Fruit fly (Drosophila melanogaster) whole organism, embryonic: ENCODE results near the gene CG33490.

ENCODE experiments used
- Atf-2 ChIP-seq: fragments of 200-800 bp; sonication (Bioruptor generic); optimal IDR thresholded peaks from 2 replicates; lab custom pipeline; 2016; ENCODE audit warnings: missing biosample characterization, missing genetic modification characterization
- C15 ChIP-seq: fragments of 200-800 bp; sonication (Bioruptor generic); IDR thresholded peaks from 3 replicates; pipeline ENCODE4 v1.3.6; 2022; ENCODE audit warnings: missing biosample characterization, missing genetic modification characterization
- CG10959 ChIP-seq: fragments of 200-800 bp; sonication (Bioruptor generic); IDR thresholded peaks from 2 replicates; pipeline ENCODE4 v1.3.6; 2022; ENCODE audit warnings: missing biosample characterization, missing genetic modification characterization
- CG11456 ChIP-seq: fragments of 200-800 bp; sonication (Bioruptor generic); IDR thresholded peaks from 3 replicates; pipeline ENCODE4 v1.3.6; 2022; ENCODE audit warnings: missing biosample characterization, missing genetic modification characterization
- CG11560 ChIP-seq: fragments of 200-800 bp; sonication (Bioruptor generic); IDR thresholded peaks from 3 replicates; pipeline ENCODE4 v1.3.6; 2022; ENCODE audit warnings: missing biosample characterization, missing genetic modification characterization
- CG11696 ChIP-seq: fragments of 200-800 bp; sonication (Bioruptor generic); IDR thresholded peaks from 2 replicates; pipeline ENCODE4 v1.3.6; 2022; ENCODE audit warnings: missing biosample characterization, missing genetic modification characterization
- CG12769 ChIP-seq: fragments of 200-800 bp; sonication (Bioruptor generic); optimal IDR thresholded peaks from 2 replicates; lab custom pipeline; 2019; ENCODE audit warnings: missing biosample characterization, mild to moderate bottlenecking, missing genetic modification characterization, moderate library complexity
- CG32532 ChIP-seq: fragments of 200-800 bp; sonication (Bioruptor generic); IDR thresholded peaks from 2 replicates; pipeline ENCODE4 v1.3.6; 2022; ENCODE audit warnings: missing biosample characterization, missing genetic modification characterization
- CG3847 ChIP-seq: fragments of 200-800 bp; sonication (Bioruptor generic); IDR thresholded peaks from 2 replicates; pipeline ENCODE4 v1.3.6; 2022; ENCODE audit warnings: missing biosample characterization, missing genetic modification characterization
- CG7745 ChIP-seq: fragments of 200-800 bp; sonication (Bioruptor generic); optimal IDR thresholded peaks from 2 replicates; lab custom pipeline; 2018; ENCODE audit warnings: missing biosample characterization, mild to moderate bottlenecking, missing genetic modification characterization, moderate library complexity
- CG8290 ChIP-seq, 3 experiments: fragments of 200-800 bp; sonication (Bioruptor generic); optimal IDR thresholded peaks; 2 replicates each; lab custom pipeline; 2016 to 2019; ENCODE audit warnings: missing biosample characterization in 3 of 3, missing genetic modification characterization in 3 of 3, mild to moderate bottlenecking in 2 of 3, moderate library complexity in 1 of 3
- CG8765 ChIP-seq: fragments of 200-800 bp; sonication (Bioruptor generic); IDR thresholded peaks from 2 replicates; pipeline ENCODE4 v1.3.6; 2022; ENCODE audit warnings: missing biosample characterization, missing genetic modification characterization
- CG9932 ChIP-seq: fragments of 200-800 bp; sonication (Bioruptor generic); IDR thresholded peaks from 2 replicates; pipeline ENCODE4 v1.3.6; 2022; ENCODE audit warnings: missing biosample characterization, missing genetic modification characterization
- Dbx ChIP-seq: fragments of 200-800 bp; sonication (Bioruptor generic); IDR thresholded peaks from 3 replicates; pipeline ENCODE4 v1.3.6; 2022; ENCODE audit warnings: missing biosample characterization, missing genetic modification characterization
- Deaf1 ChIP-seq: fragments of 200-800 bp; optimal IDR thresholded peaks from 3 replicates; lab custom pipeline; 2019; ENCODE audit warnings: missing biosample characterization, mild to moderate bottlenecking, missing genetic modification characterization, moderate library complexity
- Dek ChIP-seq: fragments of 200-800 bp; sonication (Bioruptor generic); optimal IDR thresholded peaks from 3 replicates; lab custom pipeline; 2019; ENCODE audit warnings: missing biosample characterization, mild to moderate bottlenecking, missing genetic modification characterization, moderate library complexity
- Hr78 ChIP-seq, 2 experiments: fragments of 200-800 bp in 1 of 2; fragments of >200 bp in 1 of 2; sonication (Bioruptor generic) in 1 of 2; optimal IDR thresholded peaks; 2 replicates each; lab custom pipeline; 2017 to 2019; ENCODE audit warnings: missing biosample characterization in 2 of 2, missing genetic modification characterization in 2 of 2, mild to moderate bottlenecking in 1 of 2, moderate library complexity in 1 of 2
- Meics ChIP-seq: fragments of 200-800 bp; sonication (Bioruptor generic); optimal IDR thresholded peaks from 2 replicates; lab custom pipeline; 2017; ENCODE audit warnings: missing biosample characterization, mild to moderate bottlenecking, missing genetic modification characterization
- NFAT ChIP-seq: fragments of 200-800 bp; sonication (Bioruptor generic); IDR thresholded peaks from 2 replicates; pipeline ENCODE4 v1.3.6; 2022; ENCODE audit warnings: missing biosample characterization, missing genetic modification characterization
- Ptx1 ChIP-seq: fragments of 200-800 bp; sonication (Bioruptor generic); IDR thresholded peaks from 2 replicates; pipeline ENCODE4 v1.3.6; 2022; ENCODE audit warnings: missing biosample characterization, missing genetic modification characterization
- Rfx ChIP-seq: fragments of 200-800 bp; sonication (Bioruptor generic); IDR thresholded peaks from 2 replicates; pipeline ENCODE4 v1.3.6; 2022; ENCODE audit warnings: missing biosample characterization, missing genetic modification characterization
- Sry-β ChIP-seq: fragments of 200-800 bp; sonication (Bioruptor generic); optimal IDR thresholded peaks from 2 replicates; lab custom pipeline; 2018; ENCODE audit warnings: missing biosample characterization, mild to moderate bottlenecking, missing genetic modification characterization, moderate library complexity
- Vsx1 ChIP-seq: fragments of 200-800 bp; sonication (Bioruptor generic); optimal IDR thresholded peaks from 2 replicates; lab custom pipeline; 2017; ENCODE audit warnings: missing biosample characterization, mild to moderate bottlenecking, missing genetic modification characterization, missing genetic modification reagents
- amos ChIP-seq: fragments of 200-800 bp; sonication (Bioruptor generic); IDR thresholded peaks from 2 replicates; pipeline ENCODE4 v1.3.6; 2022; ENCODE audit warnings: missing biosample characterization, missing genetic modification characterization; ENCODE audit not compliant: partially characterized antibody
- caup ChIP-seq: fragments of 200-800 bp; sonication (Bioruptor generic); optimal IDR thresholded peaks from 3 replicates; lab custom pipeline; 2017; ENCODE audit warnings: missing biosample characterization, mild to moderate bottlenecking, missing genetic modification characterization, moderate library complexity; ENCODE audit not compliant: severe bottlenecking
- dpn ChIP-seq, 2 experiments: fragments of 200-800 bp; sonication (Bioruptor generic); optimal IDR thresholded peaks; 3 replicates each; lab custom pipeline; 2016; ENCODE audit warnings: missing biosample characterization in 2 of 2, missing genetic modification characterization in 2 of 2
- dysf ChIP-seq: fragments of 200-800 bp; sonication (Bioruptor generic); IDR thresholded peaks from 3 replicates; pipeline ENCODE4 v1.3.6; 2022; ENCODE audit warnings: missing biosample characterization, missing genetic modification characterization
- fd3F ChIP-seq: fragments of 200-800 bp; sonication (Bioruptor generic); optimal IDR thresholded peaks from 2 replicates; lab custom pipeline; 2018; ENCODE audit warnings: missing biosample characterization, mild to moderate bottlenecking, missing genetic modification characterization, moderate library complexity
- fd96Cb ChIP-seq: fragments of 200-800 bp; sonication (Bioruptor generic); optimal IDR thresholded peaks from 2 replicates; lab custom pipeline; 2018; ENCODE audit warnings: missing biosample characterization, mild to moderate bottlenecking, missing genetic modification characterization, moderate library complexity
- ftz-f1 ChIP-seq: fragments of 200-800 bp; sonication (Bioruptor generic); optimal IDR thresholded peaks from 2 replicates; lab custom pipeline; 2016; ENCODE audit warnings: missing biosample characterization, missing genetic modification characterization
- gro ChIP-seq: fragments of 200-800 bp; sonication (Bioruptor generic); optimal IDR thresholded peaks from 2 replicates; lab custom pipeline; 2016; ENCODE audit warnings: missing biosample characterization, missing genetic modification characterization
- hb ChIP-seq: fragments of 200-800 bp; sonication (Bioruptor generic); IDR thresholded peaks from 3 replicates; pipeline ENCODE4 v1.3.6; 2022; ENCODE audit warnings: missing biosample characterization, missing genetic modification characterization; ENCODE audit not compliant: partially characterized antibody
- her ChIP-seq: fragments of 200-800 bp; sonication (Bioruptor generic); optimal IDR thresholded peaks from 2 replicates; lab custom pipeline; 2016; ENCODE audit warnings: missing biosample characterization, missing genetic modification characterization
- ind ChIP-seq: fragments of 200-800 bp; sonication (Bioruptor generic); optimal IDR thresholded peaks from 3 replicates; lab custom pipeline; 2016; ENCODE audit warnings: missing biosample characterization, missing genetic modification characterization
- klu ChIP-seq: fragments of 200-800 bp; sonication (Bioruptor generic); IDR thresholded peaks from 2 replicates; pipeline ENCODE4 v1.3.6; 2022; ENCODE audit warnings: missing biosample characterization, missing genetic modification characterization
- kni ChIP-seq: fragments of 200-800 bp; sonication (Bioruptor generic); optimal IDR thresholded peaks from 3 replicates; lab custom pipeline; 2017; ENCODE audit warnings: mild to moderate bottlenecking, missing biosample characterization, missing genetic modification reagents, missing genetic modification characterization
- knrl ChIP-seq: fragments of 200-800 bp; sonication (Bioruptor generic); IDR thresholded peaks from 3 replicates; pipeline ENCODE4 v1.3.6; 2022; ENCODE audit warnings: missing biosample characterization, missing genetic modification characterization; ENCODE audit not compliant: partially characterized antibody
- lab ChIP-seq: fragments of 200-800 bp; sonication (Bioruptor generic); optimal IDR thresholded peaks from 3 replicates; lab custom pipeline; 2017; ENCODE audit warnings: missing biosample characterization, missing genetic modification characterization, mild to moderate bottlenecking, moderate library complexity, missing genetic modification reagents
- mam ChIP-seq: fragments of 200-800 bp; sonication (Bioruptor generic); optimal IDR thresholded peaks from 3 replicates; lab custom pipeline; 2016; ENCODE audit warnings: missing biosample characterization, missing genetic modification characterization
- pros ChIP-seq: fragments of 200-800 bp; sonication (Bioruptor generic); optimal IDR thresholded peaks from 3 replicates; lab custom pipeline; 2019; ENCODE audit warnings: missing biosample characterization, mild to moderate bottlenecking, missing genetic modification characterization, moderate library complexity
- pum ChIP-seq: fragments of 200-800 bp; sonication (Bioruptor generic); optimal IDR thresholded peaks from 2 replicates; lab custom pipeline; 2016; ENCODE audit warnings: missing biosample characterization, missing genetic modification characterization
- sc ChIP-seq, 3 experiments: fragments of >200 bp in 2 of 3; fragments of 200-800 bp in 1 of 3; sonication (Bioruptor generic) in 1 of 3; optimal IDR thresholded peaks; 2 replicates in 2 of 3; 3 replicates in 1 of 3; lab custom pipeline; 2017; ENCODE audit warnings: mild to moderate bottlenecking in 1 of 3, missing biosample characterization in 1 of 3, missing genetic modification characterization in 1 of 3, missing genetic modification reagents in 1 of 3
- scrt ChIP-seq: fragments of 200-800 bp; sonication (Bioruptor generic); optimal IDR thresholded peaks from 2 replicates; lab custom pipeline; 2018; ENCODE audit warnings: missing biosample characterization, mild to moderate bottlenecking, missing genetic modification characterization, moderate library complexity
- sob ChIP-seq: fragments of 200-800 bp; sonication (Bioruptor generic); IDR thresholded peaks from 2 replicates; pipeline ENCODE4 v1.3.6; 2022; ENCODE audit warnings: missing biosample characterization, missing genetic modification characterization
- sr ChIP-seq: fragments of 200-800 bp; sonication (Bioruptor generic); IDR thresholded peaks from 3 replicates; pipeline ENCODE4 v1.3.6; 2022; ENCODE audit warnings: missing biosample characterization, missing genetic modification characterization
- sug ChIP-seq: fragments of 200-800 bp; optimal IDR thresholded peaks from 2 replicates; lab custom pipeline; 2019; ENCODE audit warnings: missing biosample characterization, mild to moderate bottlenecking, missing genetic modification characterization, moderate library complexity
- z ChIP-seq: fragments of 200-800 bp; sonication (Bioruptor generic); IDR thresholded peaks from 3 replicates; pipeline ENCODE4 v1.3.6; 2022; ENCODE audit warnings: missing biosample characterization, missing genetic modification characterization

The CG33490 gene

DNA sequence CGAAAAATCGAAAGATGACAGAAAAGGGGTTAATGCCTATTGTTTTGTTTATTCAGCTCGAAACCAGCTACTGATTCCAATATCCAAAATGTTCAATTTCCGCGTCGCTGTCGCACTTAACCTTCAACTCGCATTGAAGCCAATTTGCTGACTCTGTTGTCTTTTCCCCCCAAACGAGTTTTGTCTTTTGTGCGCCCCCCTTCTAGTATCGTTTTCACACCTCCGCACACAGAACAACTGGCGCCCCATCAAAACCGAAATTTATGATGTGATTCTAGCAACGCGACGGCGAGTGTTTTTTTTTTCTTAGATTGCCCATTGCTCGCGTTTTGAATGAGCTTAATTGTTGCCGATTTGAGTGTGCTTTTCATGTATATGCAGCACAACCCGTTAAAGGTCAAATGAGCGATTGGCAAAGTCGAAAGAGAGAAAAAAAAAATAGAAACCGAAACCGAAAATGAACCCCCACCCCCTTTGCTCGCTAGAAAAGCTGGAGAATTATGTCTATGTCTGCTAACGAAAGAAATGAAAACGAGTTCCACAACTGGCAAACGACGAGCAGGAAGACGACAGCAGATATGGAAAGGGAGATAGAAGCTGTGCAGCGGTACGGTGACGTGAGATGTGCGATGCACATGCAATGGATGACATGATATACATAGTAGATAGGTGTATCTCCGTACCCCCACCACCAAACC, 24.0 kb downstream of the CG33490 start (continued):
- TF ChIP-seq lab (peak; percentile 57), gro (peak; percentile 68), knrl (GFP tag; lab: Robert Waterston, UW) (no peak), mam (GFP tag; lab: Kevin White, UChicago) (no peak), CG3847 (GFP tag; lab: Robert Waterston, UW) (peak; percentile 17; the same call in 1 of the 2 replicates), Hr78 (GFP tag; optimal IDR thresholded peaks at IDR 0.05; lab: Kevin White, UChicago) (peak in 1 of 2 experiments; percentile 49), pros (GFP tag; lab: Kevin White, UChicago) (no peak), her (GFP tag; lab: Kevin White, UChicago) (peak; percentile 23), hb (no peak), Dek (tag; lab: Kevin White, UChicago) (no peak), Sry-β (GFP tag; lab: Kevin White, UChicago) (no peak), Dbx (0 out of 3 replicates have a peak, but pooled peaks have one; percentile 40), scrt (GFP tag; lab: Kevin White, UChicago) (no peak), CG8290 (GFP tag; optimal IDR thresholded peaks at IDR 0.05; lab: Kevin White, UChicago) (no peak), CG8290 (tag; optimal IDR thresholded peaks at IDR 0.05; lab: Kevin White, UChicago) (peak in 1 of 2 experiments; percentile 64), amos (GFP tag; lab: Robert Waterston, UW) (no peak), Ptx1 (GFP tag; lab: Robert Waterston, UW) (peak; percentile 18; the same call in 1 of the 2 replicates), z (peak; percentile 37; the same call in 1 of the 3 replicates), C15 (GFP tag; lab: Robert Waterston, UW) (no peak), Rfx (GFP tag; lab: Robert Waterston, UW) (peak; percentile 59), pum (GFP tag; lab: Kevin White, UChicago) (no peak), kni (peak; percentile 67), klu (GFP tag; lab: Robert Waterston, UW) (no peak), Vsx1 (GFP tag; lab: Kevin White, UChicago) (peak; percentile 48), CG12769 (tag; lab: Kevin White, UChicago) (peak; percentile 69), CG7745 (tag; lab: Kevin White, UChicago) (no peak), sob (GFP tag; lab: Robert Waterston, UW) (0 out of 2 replicates have a peak, but pooled peaks have one; percentile 24), sc (optimal IDR thresholded peaks at IDR 0.05; lab: Kevin White, UChicago) (no peak), sc (GFP tag; optimal IDR thresholded peaks at IDR 0.05; lab: Kevin White, UChicago) (no peak), dpn (GFP tag; optimal IDR thresholded peaks at IDR 0.05; lab: Kevin White, UChicago) (peak in 1 of 2 experiments; percentile 19), fd96Cb (no peak), CG32532 (peak; percentile 21; the same call in 1 of the 2 replicates), CG11560 (tag; lab: Robert Waterston, UW) (no peak), sug (tag; lab: Kevin White, UChicago) (peak; percentile 26), CG11456 (GFP tag; lab: Robert Waterston, UW) (peak; percentile 55; the same call in 2 of the 3 replicates), dysf (peak; percentile 12; the same call in 1 of the 3 replicates), NFAT (0 out of 2 replicates have a peak, but pooled peaks have one; percentile 6), ftz-f1 (GFP tag; lab: Kevin White, UChicago) (peak; percentile 75), Meics (peak; percentile 23), sr (peak; percentile 72; the same call in 2 of the 3 replicates), CG8765 (GFP tag; lab: Robert Waterston, UW) (no peak), caup (GFP tag; lab: Kevin White, UChicago) (peak; percentile 34), CG9932 (GFP tag; lab: Robert Waterston, UW) (peak; percentile 29; the same call in 1 of the 2 replicates), Atf-2 (GFP tag; lab: Kevin White, UChicago) (no peak), ind (GFP tag; lab: Kevin White, UChicago) (no peak), Deaf1 (tag; lab: Kevin White, UChicago) (no peak), fd3F (GFP tag; lab: Kevin White, UChicago) (no peak), CG11696 (peak; percentile 82), CG10959 (no peak)
